Worm (Caenorhabditis elegans): ENCODE data around the gene D1086.17.

D1086.17 gene

DNA sequence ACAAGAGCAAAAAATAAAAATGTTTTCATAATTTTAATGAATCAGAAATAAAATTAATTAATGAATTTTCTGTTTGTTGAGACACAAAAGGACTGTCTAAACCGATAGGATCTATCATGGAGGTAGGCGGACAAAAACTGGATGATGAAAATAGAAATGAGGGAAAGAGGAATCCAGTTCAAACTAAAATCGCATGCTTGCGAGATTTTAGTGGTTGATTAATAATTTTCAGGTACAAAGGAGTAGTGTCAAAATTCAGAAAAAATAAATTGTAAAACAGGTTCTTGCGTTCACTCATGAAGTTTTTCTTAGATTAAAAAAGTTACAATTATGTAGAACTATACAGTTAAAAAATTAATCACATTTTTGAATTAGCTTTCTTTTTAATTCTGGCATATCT is 40.3 kb upstream of the D1086.17 start, which contains the start of gene T08G5.3:
Gene T08G5.3, minus strand, starts transcription at position 101 of the 400 bp plus-strand sequence.
- TF ChIP-seq egl-18 (GFP tag; IDR thresholded peaks at IDR 0.05): no peak

DNA sequence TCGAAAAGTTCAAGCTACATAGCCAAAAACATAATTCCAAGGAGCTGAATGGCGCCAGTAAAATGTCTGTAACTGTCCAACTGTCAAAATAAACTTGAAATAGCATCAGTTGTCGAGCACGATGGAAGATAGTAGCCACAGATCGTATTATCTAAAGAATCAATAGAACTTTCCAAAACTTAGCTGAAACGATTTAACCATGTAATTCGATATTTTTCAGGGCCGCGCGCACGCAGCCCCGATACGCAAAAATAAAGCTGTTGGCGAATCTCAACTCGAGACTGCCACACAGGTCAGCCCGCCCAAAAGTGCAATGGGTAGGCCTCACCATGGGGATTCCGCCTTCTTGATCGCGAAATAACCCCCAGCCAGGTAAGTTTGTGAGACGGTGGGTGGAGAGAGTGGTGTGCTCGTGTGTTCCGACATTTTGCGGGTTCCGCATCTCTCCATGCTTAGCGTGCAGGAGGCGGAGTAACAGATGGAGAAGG is 39.4 kb upstream of the D1086.17 start:
- TF ChIP-seq egl-18 (GFP tag; IDR thresholded peaks at IDR 0.05) (0 out of 2 replicates have a peak, but pooled peaks have one; percentile 45), mel-28 (tag; optimal IDR thresholded peaks at IDR 0.05; ENCODE audit: borderline replicate concordance) (no peak), dpl-1 (GFP tag; optimal IDR thresholded peaks at IDR 0.05) (no peak), ekl-4 (GFP tag; IDR thresholded peaks at IDR 0.05) (peak; percentile 92), F22D6.2 (tag; optimal IDR thresholded peaks at IDR 0.05) (peak; percentile 12), dox-1 (GFP tag; IDR thresholded peaks at IDR 0.05) (peak; percentile 96), fkh-3 (tag; optimal IDR thresholded peaks at IDR 0.05) (no peak), F55B11.4 (tag; optimal IDR thresholded peaks at IDR 0.05; ENCODE audit: borderline replicate concordance, insufficient read depth) (no peak), B0336.3 (GFP tag; IDR thresholded peaks at IDR 0.05) (peak; percentile 94), mes-4 (tag; optimal IDR thresholded peaks at IDR 0.05) (peak; percentile 6), mxl-1 (tag; optimal IDR thresholded peaks at IDR 0.05) (no peak), F23B12.7 (tag; optimal IDR thresholded peaks at IDR 0.05; ENCODE audit: insufficient read depth) (peak; percentile 16), lin-54 (GFP tag; optimal IDR thresholded peaks at IDR 0.05) (peak; percentile 61), tlf-1 (GFP tag; optimal IDR thresholded peaks at IDR 0.05) (peak; percentile 19), attf-6 (GFP tag; IDR thresholded peaks at IDR 0.05) (peak; percentile 94), atf-7 (tag; optimal IDR thresholded peaks at IDR 0.05) (peak; percentile 26), nfya-2 (GFP tag; IDR thresholded peaks at IDR 0.05) (0 out of 2 replicates have a peak, but pooled peaks have one; percentile 17), rec-8 (tag; optimal IDR thresholded peaks at IDR 0.05) (peak; percentile 3 to 44), ccch-3 (GFP tag; optimal IDR thresholded peaks at IDR 0.05) (no peak), nhr-179 (tag; optimal IDR thresholded peaks at IDR 0.05) (peak; percentile 55), rpc-1 (optimal IDR thresholded peaks at IDR 0.05) (no peak), rpc-1 (tag; optimal IDR thresholded peaks at IDR 0.05) (no peak), hrde-1 (tag; optimal IDR thresholded peaks at IDR 0.05; ENCODE audit: borderline replicate concordance) (peak; percentile 84), dpff-1 (tag; optimal IDR thresholded peaks at IDR 0.05) (peak; percentile 75), repo-1 (tag; optimal IDR thresholded peaks at IDR 0.05) (peak; percentile 91), lsl-1 (GFP tag; optimal IDR thresholded peaks at IDR 0.05) (peak; percentile 64), cebp-1 (GFP tag; IDR thresholded peaks at IDR 0.05) (peak; percentile 43; the same call in 1 of the 2 replicates), cebp-1 (tag; optimal IDR thresholded peaks at IDR 0.05) (no peak), efl-1 (GFP tag; optimal IDR thresholded peaks at IDR 0.05) (peak; percentile 15), pha-4 (tag; optimal IDR thresholded peaks at IDR 0.05) (no peak), F33H1.4 (GFP tag; IDR thresholded peaks at IDR 0.05) (peak; percentile 66), snpc-1.3 (tag; optimal IDR thresholded peaks at IDR 0.05; ENCODE audit: insufficient read depth) (peak; percentile 22), ztf-6 (GFP tag; IDR thresholded peaks at IDR 0.05) (0 out of 2 replicates have a peak, but pooled peaks have one; percentile 22), ceh-27 (GFP tag; optimal IDR thresholded peaks at IDR 0.05) (peak; percentile 28), cebp-2 (GFP tag; IDR thresholded peaks at IDR 0.05) (0 out of 2 replicates have a peak, but pooled peaks have one; percentile 88), snpc-3.4 (tag; optimal IDR thresholded peaks at IDR 0.05) (peak; percentile 83), nhr-80 (tag; optimal IDR thresholded peaks at IDR 0.05) (peak; percentile 34), aptf-3 (GFP tag; IDR thresholded peaks at IDR 0.05) (0 out of 2 replicates have a peak, but pooled peaks have one; percentile 52), T26A5.8 (tag; optimal IDR thresholded peaks at IDR 0.05) (no peak), C17E4.6 (GFP tag; IDR thresholded peaks at IDR 0.05) (peak; percentile 74), let-526 (GFP tag; IDR thresholded peaks at IDR 0.05) (0 out of 2 replicates have a peak, but pooled peaks have one; percentile 5), sptf-2 (GFP tag; optimal IDR thresholded peaks at IDR 0.05) (peak; percentile 88), F10E7.11 (tag; optimal IDR thresholded peaks at IDR 0.05) (no peak), pbrm-1 (GFP tag; IDR thresholded peaks at IDR 0.05) (peak; percentile 94), madf-10 (tag; optimal IDR thresholded peaks at IDR 0.05) (peak; percentile 67), Y53F4B.3 (GFP tag; IDR thresholded peaks at IDR 0.05) (peak; percentile 57)
